Worm (Caenorhabditis elegans) whole organism, L2 larva: ENCODE data around the gene mev-1.

ENCODE experiments used
- C34F6.9 ChIP-seq: fragments of 150-350 bp; optimal IDR thresholded peaks from 2 replicates; lab custom pipeline; 2014; ENCODE audit warnings: missing biosample characterization, missing genetic modification characterization
- F13H6.1 ChIP-seq: sonication (generic microtip); optimal IDR thresholded peaks from 2 replicates; lab custom pipeline; 2016; ENCODE audit warnings: missing genetic modification characterization, missing compliant biosample characterization
- R02D3.7 ChIP-seq: fragments of 150-350 bp; optimal IDR thresholded peaks from 2 replicates; lab custom pipeline; 2014; ENCODE audit warnings: missing biosample characterization, missing genetic modification characterization
- Y55F3AM.14 ChIP-seq: fragments of 200-800 bp; sonication (Bioruptor generic); optimal IDR thresholded peaks from 2 replicates; lab custom pipeline; 2018; ENCODE audit warnings: mild to moderate bottlenecking, missing genetic modification characterization, missing compliant biosample characterization
- alr-1 ChIP-seq: fragments of 150-350 bp; optimal IDR thresholded peaks from 2 replicates; lab custom pipeline; 2014; ENCODE audit warnings: missing biosample characterization, missing genetic modification characterization
- aly-2 ChIP-seq: fragments of 150-350 bp; optimal IDR thresholded peaks from 2 replicates; lab custom pipeline; 2014; ENCODE audit warnings: missing biosample characterization, missing genetic modification characterization
- ama-1 ChIP-seq: fragments of 150-350 bp; optimal IDR thresholded peaks from 2 replicates; lab custom pipeline; 2018; ENCODE audit warnings: inconsistent platforms
- blmp-1 ChIP-seq: sonication (generic microtip); optimal IDR thresholded peaks from 2 replicates; lab custom pipeline; 2017; ENCODE audit warnings: missing genetic modification characterization, mild to moderate bottlenecking, missing compliant biosample characterization, antibody characterized with exemption, moderate library complexity; ENCODE audit not compliant: insufficient read depth
- crh-2 ChIP-seq: sonication (generic microtip); optimal IDR thresholded peaks from 2 replicates; lab custom pipeline; 2017; ENCODE audit warnings: missing biosample characterization, missing genetic modification characterization
- elt-3 ChIP-seq: sonication (generic microtip); optimal IDR thresholded peaks from 2 replicates; lab custom pipeline; 2017; ENCODE audit warnings: missing biosample characterization, missing genetic modification characterization
- fos-1 ChIP-seq: fragments of 150-350 bp; optimal IDR thresholded peaks from 2 replicates; lab custom pipeline; 2014; ENCODE audit warnings: missing biosample characterization, missing genetic modification characterization
- lin-11 ChIP-seq: fragments of 150-350 bp; sonication (generic microtip); optimal IDR thresholded peaks from 2 replicates; lab custom pipeline; 2014; ENCODE audit warnings: missing biosample characterization, missing genetic modification characterization, inconsistent platforms, mixed read lengths
- lin-39 ChIP-seq: fragments of 150-350 bp; optimal IDR thresholded peaks from 2 replicates; lab custom pipeline; 2014; ENCODE audit warnings: missing biosample characterization, missing genetic modification reagents, missing genetic modification characterization
- lsy-2 ChIP-seq, 2 experiments: fragments of 150-350 bp in 1 of 2; sonication (generic microtip) in 1 of 2; optimal IDR thresholded peaks; 2 replicates each; lab custom pipeline; 2014 to 2017; ENCODE audit warnings: missing biosample characterization in 2 of 2, missing genetic modification characterization in 2 of 2
- mab-5 ChIP-seq: fragments of 150-350 bp; optimal IDR thresholded peaks from 2 replicates; lab custom pipeline; 2014; ENCODE audit warnings: missing biosample characterization, missing genetic modification characterization
- nhr-10 ChIP-seq: sonication (generic microtip); optimal IDR thresholded peaks from 2 replicates; lab custom pipeline; 2017; ENCODE audit warnings: missing biosample characterization, missing genetic modification characterization
- nhr-12 ChIP-seq: fragments of 150-350 bp; optimal IDR thresholded peaks from 2 replicates; lab custom pipeline; 2014; ENCODE audit warnings: missing biosample characterization, missing genetic modification characterization
- nhr-129 ChIP-seq: fragments of 150-350 bp; optimal IDR thresholded peaks from 2 replicates; lab custom pipeline; 2014; ENCODE audit warnings: missing biosample characterization, missing genetic modification characterization
- nhr-25 ChIP-seq: fragments of 150-350 bp; sonication (generic microtip); optimal IDR thresholded peaks from 3 replicates; lab custom pipeline; 2014; ENCODE audit warnings: missing biosample characterization, missing genetic modification characterization
- nhr-6 ChIP-seq: fragments of 150-350 bp; optimal IDR thresholded peaks from 2 replicates; lab custom pipeline; 2014; ENCODE audit warnings: missing biosample characterization, missing genetic modification characterization
- nhr-77 ChIP-seq: fragments of 150-350 bp; optimal IDR thresholded peaks from 2 replicates; lab custom pipeline; 2014; ENCODE audit warnings: missing biosample characterization, missing genetic modification characterization
- peb-1 ChIP-seq: fragments of 150-350 bp; optimal IDR thresholded peaks from 2 replicates; lab custom pipeline; 2014; ENCODE audit warnings: missing biosample characterization, missing genetic modification characterization
- sem-4 ChIP-seq: fragments of 150-350 bp; optimal IDR thresholded peaks from 2 replicates; lab custom pipeline; 2014; ENCODE audit warnings: missing biosample characterization, missing genetic modification reagents, missing genetic modification characterization
- skn-1 ChIP-seq: sonication (generic microtip); optimal IDR thresholded peaks from 2 replicates; lab custom pipeline; 2017; ENCODE audit warnings: missing biosample characterization, missing genetic modification characterization
- sma-3 ChIP-seq: sonication (generic microtip); optimal IDR thresholded peaks from 2 replicates; lab custom pipeline; 2016; ENCODE audit warnings: missing genetic modification reagents, missing genetic modification characterization, missing compliant biosample characterization
- sma-9 ChIP-seq, 2 experiments: fragments of 150-350 bp in 1 of 2; sonication (generic microtip) in 1 of 2; optimal IDR thresholded peaks; 2 replicates each; lab custom pipeline; 2014 to 2016; ENCODE audit warnings: missing genetic modification characterization in 2 of 2, mild to moderate bottlenecking in 1 of 2, missing biosample characterization in 1 of 2, missing compliant biosample characterization in 1 of 2, missing genetic modification reagents in 1 of 2, moderate library complexity in 1 of 2
- snpc-4 ChIP-seq: fragments of 150-350 bp; optimal IDR thresholded peaks from 2 replicates; lab custom pipeline; 2014; ENCODE audit warnings: missing biosample characterization, missing genetic modification characterization
- unc-39 ChIP-seq: fragments of 150-350 bp; optimal IDR thresholded peaks from 2 replicates; lab custom pipeline; 2014; ENCODE audit warnings: missing biosample characterization, missing genetic modification characterization
- unc-55 ChIP-seq: fragments of 150-350 bp; sonication (generic microtip); optimal IDR thresholded peaks from 3 replicates; lab custom pipeline; 2014; ENCODE audit warnings: missing biosample characterization, missing genetic modification reagents, missing genetic modification characterization
- zag-1 ChIP-seq: fragments of 150-350 bp; optimal IDR thresholded peaks from 2 replicates; lab custom pipeline; 2014; ENCODE audit warnings: missing biosample characterization, missing genetic modification characterization
- ztf-11 ChIP-seq: sonication (generic microtip); optimal IDR thresholded peaks from 2 replicates; lab custom pipeline; 2017; ENCODE audit warnings: missing biosample characterization, missing genetic modification characterization
- ztf-4 ChIP-seq: fragments of 150-350 bp; optimal IDR thresholded peaks from 2 replicates; lab custom pipeline; 2014; ENCODE audit warnings: missing biosample characterization, missing genetic modification characterization

Gene mev-1

DNA sequence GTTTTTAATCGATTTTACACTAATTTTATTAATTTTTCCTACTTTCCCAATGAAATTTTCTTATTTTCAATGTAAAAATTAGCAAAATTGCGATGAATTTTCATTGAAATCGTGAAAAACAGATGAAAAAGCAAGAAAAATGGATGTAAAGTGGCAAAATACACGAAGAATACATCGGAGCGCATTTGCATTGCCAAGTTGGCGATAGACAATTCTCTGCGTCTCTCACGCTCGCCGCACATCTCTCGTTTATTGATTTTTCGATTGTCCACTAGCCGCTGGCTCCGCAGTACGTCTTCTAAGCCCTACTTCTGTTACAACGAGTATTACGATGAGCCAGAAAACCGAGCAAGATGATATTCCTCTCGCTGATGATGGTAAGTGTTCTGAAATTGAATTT, 15.3 kb upstream of the mev-1 start, which contains the start of gene unc-69 (continued):
- TF ChIP-seq R02D3.7 (tag; lab: Kevin White, UChicago) = no peak
- no peak for TF ChIP-seq alr-1 (tag; lab: Kevin White, UChicago)
- TF ChIP-seq lin-11 (tag; lab: Kevin White, UChicago) = peak; percentile 17
- no peak for TF ChIP-seq ztf-11 (tag; lab: Kevin White, UChicago)
- no peak for TF ChIP-seq nhr-77 (tag; lab: Kevin White, UChicago)
- TF ChIP-seq Y55F3AM.14 (GFP tag; lab: Kevin White, UChicago) = no peak
- no peak for TF ChIP-seq nhr-6 (tag; lab: Kevin White, UChicago)
- no peak for TF ChIP-seq elt-3 (tag; lab: Kevin White, UChicago)
- no peak for TF ChIP-seq peb-1
- TF ChIP-seq blmp-1 (tag; lab: Kevin White, UChicago) = no peak
- peak; percentile 88 for TF ChIP-seq unc-55 (GFP tag; lab: Kevin White, UChicago)
- peak; percentile 65 for TF ChIP-seq nhr-129
- TF ChIP-seq lin-39 = no peak
- peak; percentile 19 for TF ChIP-seq sem-4 (tag; lab: Kevin White, UChicago)

DNA sequence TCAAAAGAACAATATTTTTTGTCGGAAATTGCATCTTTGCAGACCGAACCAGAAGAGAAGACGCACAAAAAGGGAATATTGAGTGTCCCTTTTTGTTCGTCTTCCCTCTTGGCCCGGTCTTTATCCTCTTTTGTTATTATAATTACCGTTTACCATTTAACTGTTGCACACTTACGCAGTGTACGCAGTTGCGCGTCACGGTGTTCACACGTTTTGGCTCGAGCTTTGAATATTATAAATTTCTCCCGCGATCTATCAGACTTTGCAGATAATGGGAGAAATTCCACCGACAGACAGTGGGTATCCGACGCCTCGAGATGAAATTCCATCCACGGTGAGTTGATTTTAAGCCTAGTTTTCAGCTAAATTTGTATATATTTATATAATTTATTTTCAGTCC, 13.3 kb upstream of the mev-1 start, which contains the start of gene sas-7:
Gene sas-7, plus strand, starts transcription at position 232 of the 400 bp plus-strand sequence.
- TF ChIP-seq nhr-129 (no peak), unc-55 (GFP tag; lab: Kevin White, UChicago) (peak; percentile 5), zag-1 (no peak)

DNA sequence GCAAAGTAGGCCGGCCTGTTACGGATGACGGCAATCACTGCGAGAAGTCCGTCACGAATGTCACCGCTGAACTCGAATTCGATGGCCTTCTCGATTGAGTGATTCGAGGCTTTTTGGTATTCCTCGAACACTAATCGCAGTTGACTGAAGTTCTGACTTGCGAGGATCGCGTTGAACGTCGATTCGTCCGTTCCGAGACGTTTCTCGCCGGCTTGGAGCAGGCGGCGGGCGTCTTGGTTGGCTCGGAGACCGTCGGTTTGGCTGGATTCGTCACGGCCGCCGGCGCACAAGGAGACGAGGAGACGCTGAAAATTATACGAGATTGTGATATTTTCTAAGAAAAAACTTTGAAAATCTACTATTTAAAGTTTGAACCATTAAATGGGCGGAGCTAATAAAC, 7.8 kb upstream of the mev-1 start:
- TF ChIP-seq aly-2 (tag; lab: Kevin White, UChicago) (no peak), nhr-129 (no peak), nhr-77 (tag; lab: Kevin White, UChicago) (no peak), lin-39 (no peak), nhr-12 (tag; lab: Kevin White, UChicago) (no peak), unc-55 (GFP tag; lab: Kevin White, UChicago) (no peak)

DNA sequence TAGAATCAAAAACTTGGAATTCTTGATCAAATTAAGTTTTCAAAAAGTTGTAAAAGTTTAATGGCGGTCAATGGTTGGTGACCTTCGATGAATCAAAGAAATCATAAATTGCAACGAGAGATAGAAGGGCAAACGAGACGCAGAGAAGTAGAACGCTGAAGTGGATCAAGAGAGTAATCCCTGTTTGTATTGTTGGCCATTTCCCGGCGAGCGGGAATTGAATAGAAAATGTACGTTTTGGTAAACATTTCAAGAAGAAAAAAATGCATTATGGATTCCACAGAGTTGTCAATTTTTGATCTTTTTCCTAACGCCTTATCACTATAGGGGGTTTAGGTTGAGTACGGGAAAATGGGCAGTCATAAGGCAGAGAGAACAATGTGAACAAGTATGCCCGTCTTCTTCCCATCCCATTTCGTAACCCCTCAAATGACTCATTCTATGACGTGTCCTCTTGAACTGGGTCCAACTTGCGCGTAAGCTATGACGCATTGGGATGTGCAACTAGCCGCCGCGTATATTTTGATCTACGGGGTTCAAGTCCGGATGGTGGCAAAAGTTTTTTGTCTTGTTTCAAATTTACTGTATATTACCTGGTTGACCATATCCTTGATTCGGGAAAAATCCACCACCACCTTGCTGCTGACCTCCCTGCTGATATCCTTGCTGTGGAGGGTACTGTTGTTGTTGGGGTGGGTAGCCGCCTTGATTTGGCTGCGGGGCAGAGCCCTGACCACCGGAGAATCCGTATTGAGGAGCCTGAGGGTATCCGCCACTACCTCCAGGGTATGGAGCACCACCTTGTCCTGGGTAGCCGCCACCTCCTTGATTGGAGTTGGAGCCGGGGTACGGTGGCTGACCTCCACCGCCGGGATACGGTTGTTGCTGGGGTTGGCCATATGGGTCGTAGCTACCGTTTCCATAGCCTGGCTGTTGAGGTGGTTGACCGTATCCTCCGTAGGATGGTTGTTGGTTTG, 5.2 kb upstream of the mev-1 start:
- TF ChIP-seq ztf-4 (tag; lab: Kevin White, UChicago) (no peak), nhr-129 (peak; percentile 10), fos-1 (peak; percentile 38), sma-3 (GFP tag; lab: Kevin White, UChicago) (peak; percentile 0), lsy-2 (tag; optimal IDR thresholded peaks at IDR 0.05; lab: Kevin White, UChicago) (no peak), nhr-25 (tag; lab: Kevin White, UChicago) (peak; percentile 27), ama-1 (lab: Kevin White, UChicago) (peak; percentile 31), nhr-6 (tag; lab: Kevin White, UChicago) (peak; percentile 1)

DNA sequence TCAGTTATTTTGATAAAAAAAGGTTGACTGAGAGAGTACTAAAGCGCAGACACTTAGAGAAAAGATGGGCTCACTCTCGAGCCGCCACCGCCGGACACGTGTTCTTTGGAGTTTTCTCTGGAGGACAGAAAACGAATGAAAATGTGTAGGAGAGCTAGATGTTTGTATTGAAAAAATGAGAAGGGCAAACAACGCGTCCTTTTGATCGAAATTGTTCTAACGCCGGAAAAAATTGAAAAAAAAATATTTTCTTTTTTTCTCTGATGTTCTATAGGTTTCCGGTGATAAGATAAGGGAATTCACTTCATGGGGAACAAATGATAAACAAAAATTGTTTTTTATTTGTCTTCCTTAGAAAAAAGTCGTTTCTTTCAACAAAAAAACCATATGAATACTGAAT, 4.3 kb upstream of the mev-1 start:
- peak; percentile 33 for TF ChIP-seq sma-9 (GFP tag; optimal IDR thresholded peaks at IDR 0.05; lab: Kevin White, UChicago)
- no peak for TF ChIP-seq sma-9 (tag; optimal IDR thresholded peaks at IDR 0.05; lab: Kevin White, UChicago)
- TF ChIP-seq crh-2 (tag; lab: Kevin White, UChicago) = peak; percentile 15
- TF ChIP-seq snpc-4 (tag; lab: Kevin White, UChicago) = no peak
- TF ChIP-seq unc-55 (GFP tag; lab: Kevin White, UChicago) = no peak
- no peak for TF ChIP-seq ama-1 (lab: Kevin White, UChicago)
- no peak for TF ChIP-seq zag-1
- no peak for TF ChIP-seq nhr-10 (tag; lab: Kevin White, UChicago)
- no peak for TF ChIP-seq skn-1 (tag; lab: Kevin White, UChicago)
- no peak for TF ChIP-seq mab-5 (tag; lab: Kevin White, UChicago)
- peak; percentile 66 for TF ChIP-seq fos-1
- no peak for TF ChIP-seq aly-2 (tag; lab: Kevin White, UChicago)
- peak; percentile 32 for TF ChIP-seq F13H6.1 (tag; lab: Kevin White, UChicago)
- TF ChIP-seq C34F6.9 (tag; lab: Kevin White, UChicago) = peak; percentile 19
- no peak for TF ChIP-seq unc-39 (tag; lab: Kevin White, UChicago)
- no peak for TF ChIP-seq lin-11 (tag; lab: Kevin White, UChicago)
- no peak for TF ChIP-seq nhr-12 (tag; lab: Kevin White, UChicago)
- TF ChIP-seq nhr-77 (tag; lab: Kevin White, UChicago) = no peak
- TF ChIP-seq blmp-1 (tag; lab: Kevin White, UChicago) = no peak
- peak; percentile 22 for TF ChIP-seq nhr-129
